Worm (Caenorhabditis elegans): ENCODE measurements around the gene fbxa-60.

DNA sequence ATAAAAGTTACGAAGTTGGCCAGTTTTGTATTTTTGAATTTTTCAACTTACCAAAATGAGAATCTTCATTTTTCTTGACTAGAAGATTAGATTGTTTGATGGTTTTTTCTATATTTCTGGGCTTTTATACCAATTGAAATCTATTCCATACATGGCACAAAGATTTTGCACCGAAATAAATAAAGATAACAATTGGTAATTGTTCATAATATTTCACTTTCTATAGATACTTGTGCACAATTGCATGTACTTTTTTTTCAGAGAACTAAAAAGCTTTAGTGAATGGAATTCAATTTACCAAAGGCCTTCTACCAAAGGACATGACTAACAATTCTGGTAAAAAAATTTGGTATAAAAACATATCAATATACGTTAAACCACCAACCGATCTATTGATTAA is 8.5 kb upstream of the fbxa-60 start, which contains the start of the genes T12B5.15 and T12B5.14:
- TF ChIP-seq ceh-24 (tag; optimal IDR thresholded peaks at IDR 0.05) = no peak
- TF ChIP-seq K02D7.2 (tag; optimal IDR thresholded peaks at IDR 0.05) = no peak
- no peak for TF ChIP-seq nhr-11 (tag; optimal IDR thresholded peaks at IDR 0.05)
- TF ChIP-seq ceh-9 (tag; optimal IDR thresholded peaks at IDR 0.05) = no peak
- TF ChIP-seq pha-2 (tag; optimal IDR thresholded peaks at IDR 0.05) = no peak
- TF ChIP-seq fkh-6 (tag; optimal IDR thresholded peaks at IDR 0.05) = no peak
- TF ChIP-seq ceh-45 (GFP tag; IDR thresholded peaks at IDR 0.05) = no peak
- no peak for TF ChIP-seq ama-1 (optimal IDR thresholded peaks at IDR 0.05)
- no peak for TF ChIP-seq unc-3 (GFP tag; conservative IDR thresholded peaks at IDR 0.05)
- TF ChIP-seq unc-3 (tag; optimal IDR thresholded peaks at IDR 0.05) = no peak
- no peak for TF ChIP-seq hlh-8 (tag; optimal IDR thresholded peaks at IDR 0.05)
- no peak for TF ChIP-seq elt-2 (tag; optimal IDR thresholded peaks at IDR 0.05)
- no peak for TF ChIP-seq ceh-2 (tag; optimal IDR thresholded peaks at IDR 0.05)
- TF ChIP-seq ceh-30 (tag; optimal IDR thresholded peaks at IDR 0.05) = no peak
- TF ChIP-seq ceh-22 (tag; optimal IDR thresholded peaks at IDR 0.05) = no peak

Measured in whole organism, late embryonic.